Worm (Caenorhabditis elegans): ENCODE results near the gene ins-2.

ins-2 gene

DNA sequence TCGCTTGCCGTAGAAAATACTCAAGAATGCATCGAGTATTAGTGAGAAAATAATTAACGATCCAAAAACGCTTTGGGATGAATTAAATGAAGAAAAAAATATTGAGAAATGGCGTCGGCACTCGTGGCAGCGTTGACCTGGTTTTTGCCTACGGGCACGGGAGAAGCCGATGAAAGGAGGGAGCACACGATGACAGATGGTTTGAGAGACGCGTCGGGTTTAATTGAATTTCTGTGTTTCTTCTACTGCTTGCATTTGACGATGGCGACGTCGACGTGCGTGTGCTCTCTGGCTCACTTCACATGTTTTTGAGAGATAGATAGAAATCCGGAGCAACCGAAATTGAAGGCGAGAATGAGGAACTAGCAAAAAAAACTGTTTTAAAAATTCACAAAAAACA is 37.7 kb upstream of the ins-2 start:
- TF ChIP-seq chd-7 (tag; optimal IDR thresholded peaks at IDR 0.05) (no peak), zfh-2 (GFP tag; conservative IDR thresholded peaks at IDR 0.05) (peak; percentile 50; the same call in 1 of the 2 replicates), F33H1.4 (GFP tag; IDR thresholded peaks at IDR 0.05) (no peak)

DNA sequence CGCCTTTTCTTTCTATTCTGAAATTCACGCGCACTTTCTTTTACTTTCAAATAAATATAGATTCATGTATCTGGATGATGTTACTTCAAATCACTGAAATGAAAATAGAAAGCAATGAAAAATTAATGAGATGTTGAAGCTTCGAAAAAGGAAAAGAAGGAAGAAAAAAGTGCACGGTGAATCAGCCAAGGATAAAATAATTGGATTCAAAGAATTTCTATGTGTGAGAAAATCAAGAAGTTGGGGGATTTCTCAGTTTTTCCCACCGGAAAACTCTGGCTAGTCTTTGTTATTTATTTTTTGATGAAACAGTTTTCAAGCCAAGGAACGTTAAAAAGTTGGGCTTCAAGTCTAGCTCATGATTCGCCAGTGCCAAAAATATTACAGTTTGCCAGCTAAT is 36.6 kb upstream of the ins-2 start:
- TF ChIP-seq zim-3 (tag; optimal IDR thresholded peaks at IDR 0.05) (no peak), K12H6.12 (tag; optimal IDR thresholded peaks at IDR 0.05) (no peak), him-1 (tag; optimal IDR thresholded peaks at IDR 0.05) (no peak), lag-1 (GFP tag; IDR thresholded peaks at IDR 0.05) (no peak), D2030.7 (GFP tag; IDR thresholded peaks at IDR 0.05) (no peak), nhr-27 (tag; optimal IDR thresholded peaks at IDR 0.05) (no peak), unc-130 (GFP tag; optimal IDR thresholded peaks at IDR 0.05) (no peak), atf-7 (tag; optimal IDR thresholded peaks at IDR 0.05) (no peak), F52B5.7 (tag; optimal IDR thresholded peaks at IDR 0.05) (no peak), mel-28 (tag; optimal IDR thresholded peaks at IDR 0.05; ENCODE audit: borderline replicate concordance) (no peak), T26A5.8 (tag; optimal IDR thresholded peaks at IDR 0.05) (no peak), ceh-79 (tag; optimal IDR thresholded peaks at IDR 0.05) (no peak), F10E7.11 (tag; optimal IDR thresholded peaks at IDR 0.05) (no peak), mxl-1 (tag; optimal IDR thresholded peaks at IDR 0.05) (no peak), efl-1 (GFP tag; optimal IDR thresholded peaks at IDR 0.05) (no peak)

DNA sequence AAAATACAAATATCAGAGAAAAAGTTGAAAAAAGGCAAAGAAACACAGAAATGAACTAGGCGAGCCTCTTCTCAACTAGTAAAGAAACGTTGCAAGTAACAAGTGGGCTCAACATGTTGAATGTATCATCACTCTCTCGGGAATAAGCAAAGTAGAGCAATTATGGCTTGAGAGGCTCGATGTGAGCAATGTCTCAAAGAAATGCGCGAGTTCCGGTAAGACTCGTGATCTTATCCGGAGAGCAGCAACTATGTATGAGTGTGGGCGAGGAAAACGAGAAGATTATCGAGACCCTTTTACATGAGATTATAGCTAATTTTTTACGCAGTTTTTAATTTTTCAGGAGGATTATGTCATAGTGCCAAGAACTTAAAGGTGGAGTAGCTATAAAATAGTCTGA is 36.1 kb upstream of the ins-2 start:
- TF ChIP-seq chd-7 (tag; optimal IDR thresholded peaks at IDR 0.05) (no peak), akir-1 (GFP tag; optimal IDR thresholded peaks at IDR 0.05) (no peak), tbx-9 (tag; optimal IDR thresholded peaks at IDR 0.05; ENCODE audit: borderline replicate concordance) (no peak), zfh-2 (GFP tag; conservative IDR thresholded peaks at IDR 0.05) (no peak), D2030.7 (GFP tag; IDR thresholded peaks at IDR 0.05) (no peak), F49E8.2 (tag; optimal IDR thresholded peaks at IDR 0.05; ENCODE audit: insufficient read depth) (no peak), ama-1 (optimal IDR thresholded peaks at IDR 0.05) (no peak), ama-1 (GFP tag; optimal IDR thresholded peaks at IDR 0.05) (no peak), repo-1 (tag; optimal IDR thresholded peaks at IDR 0.05) (no peak)

DNA sequence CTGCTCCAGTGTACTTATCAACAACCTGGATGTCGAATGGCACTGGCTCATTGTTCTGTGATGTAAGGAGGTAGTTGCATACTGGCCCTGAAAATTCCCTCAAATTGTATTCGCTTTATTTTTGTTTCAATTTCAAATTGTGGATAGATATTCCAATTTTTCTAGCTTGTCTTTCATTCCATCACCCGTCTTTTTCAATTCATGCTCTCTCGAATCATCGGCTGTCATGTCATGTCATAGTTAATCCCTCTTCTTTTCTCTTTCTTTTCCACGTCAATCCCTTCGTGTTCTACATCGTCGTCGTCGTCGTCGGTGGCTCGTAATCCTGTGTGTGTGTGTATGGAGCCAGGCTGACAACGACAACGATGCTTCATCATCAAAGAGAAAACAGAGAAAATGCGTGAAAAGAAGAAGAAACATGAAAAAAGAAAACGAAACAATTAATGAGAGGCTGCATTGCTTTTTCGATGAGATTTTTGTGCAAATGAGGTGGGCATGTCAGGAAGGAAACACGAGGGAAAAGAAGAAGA is 32.6 kb upstream of the ins-2 start:
- TF ChIP-seq snpc-4 (GFP tag; optimal IDR thresholded peaks at IDR 0.05) (no peak), snpc-4 (tag; optimal IDR thresholded peaks at IDR 0.05) (no peak), F10E7.11 (tag; optimal IDR thresholded peaks at IDR 0.05) (no peak), F49E8.2 (tag; optimal IDR thresholded peaks at IDR 0.05; ENCODE audit: insufficient read depth) (no peak), lin-54 (GFP tag; optimal IDR thresholded peaks at IDR 0.05) (no peak), F22D6.2 (tag; optimal IDR thresholded peaks at IDR 0.05) (no peak), dpl-1 (GFP tag; optimal IDR thresholded peaks at IDR 0.05) (no peak), nhr-90 (tag; optimal IDR thresholded peaks at IDR 0.05) (no peak), lin-40 (tag; optimal IDR thresholded peaks at IDR 0.05) (no peak)

DNA sequence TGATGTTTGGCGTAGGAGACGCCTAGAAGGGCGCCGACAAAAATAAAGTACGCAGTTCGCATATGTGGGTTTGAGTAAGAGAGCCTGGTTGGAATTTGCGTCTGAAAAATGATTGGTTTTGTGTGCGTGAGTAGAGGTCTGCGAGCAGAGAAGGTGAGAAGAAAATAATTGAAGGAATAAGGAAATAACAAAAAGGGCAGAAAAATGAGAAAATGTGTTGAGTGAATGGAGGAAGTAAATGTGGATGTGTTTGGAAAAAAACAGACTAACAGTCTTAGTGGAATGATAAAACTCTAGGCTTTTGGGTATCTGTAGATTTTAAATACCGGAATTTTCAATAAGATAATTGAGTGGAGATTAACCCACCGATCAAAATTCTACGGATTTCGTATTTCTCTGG is 31.7 kb upstream of the ins-2 start, which contains the start of gene casy-1:
TSS of gene casy-1 (minus strand) at position 101 of the 400 bp plus-strand sequence.
- TF ChIP-seq F57C9.4 (tag; optimal IDR thresholded peaks at IDR 0.05), result no peak

All from whole organism, young adult.